Worm (Caenorhabditis elegans) whole organism, young adult: Measurements from ENCODE around the gene K08E5.5.

Experiments
- C17E4.6 ChIP-seq: fragments of 200-800 bp; sonication (Bioruptor generic); IDR thresholded peaks from 2 replicates; pipeline ENCODE4 v1.3.6; 2022; ENCODE audit warnings: missing genetic modification reagents, missing genetic modification characterization, missing compliant biosample characterization
- D2030.7 ChIP-seq: fragments of 200-800 bp; sonication (Bioruptor generic); IDR thresholded peaks from 2 replicates; pipeline ENCODE4 v1.3.6; 2022; ENCODE audit warnings: missing genetic modification reagents, missing genetic modification characterization, missing compliant biosample characterization
- F10E7.11 ChIP-seq: sonication (generic microtip); optimal IDR thresholded peaks from 2 replicates; lab custom pipeline; 2017; ENCODE audit warnings: mild to moderate bottlenecking, missing genetic modification characterization, moderate library complexity, missing compliant biosample characterization
- T07F8.4 ChIP-seq: sonication (generic microtip); optimal IDR thresholded peaks from 2 replicates; lab custom pipeline; 2016; ENCODE audit warnings: mild to moderate bottlenecking, missing genetic modification characterization, moderate library complexity, missing compliant biosample characterization
- Y53F4B.3 ChIP-seq: fragments of 200-800 bp; sonication (Bioruptor generic); IDR thresholded peaks from 2 replicates; pipeline ENCODE4 v1.3.6; 2022; ENCODE audit warnings: missing genetic modification reagents, missing genetic modification characterization, missing compliant biosample characterization
- Y56A3A.18 ChIP-seq: fragments of 200-800 bp; sonication (Bioruptor generic); IDR thresholded peaks from 2 replicates; pipeline ENCODE4 v1.3.6; 2022; ENCODE audit warnings: missing genetic modification reagents, missing genetic modification characterization, missing compliant biosample characterization
- athp-1 ChIP-seq: sonication (generic microtip); optimal IDR thresholded peaks from 2 replicates; lab custom pipeline; 2017; ENCODE audit warnings: mild to moderate bottlenecking, missing genetic modification characterization, missing compliant biosample characterization
- attf-3 ChIP-seq: fragments of 200-800 bp; sonication (Bioruptor generic); conservative IDR thresholded peaks from 2 replicates; pipeline ENCODE4 v1.3.6; 2022; ENCODE audit warnings: missing genetic modification reagents, missing genetic modification characterization, missing compliant biosample characterization
- attf-6 ChIP-seq: fragments of 200-800 bp; sonication (Bioruptor generic); IDR thresholded peaks from 2 replicates; pipeline ENCODE4 v1.3.6; 2022; ENCODE audit warnings: missing genetic modification reagents, missing genetic modification characterization, missing compliant biosample characterization
- bed-1 ChIP-seq: fragments of 200-800 bp; sonication (Bioruptor generic); IDR thresholded peaks from 2 replicates; pipeline ENCODE4 v1.3.6; 2022; ENCODE audit warnings: missing genetic modification reagents, missing genetic modification characterization, missing compliant biosample characterization
- bed-2 ChIP-seq: fragments of 200-800 bp; sonication (Bioruptor generic); IDR thresholded peaks from 2 replicates; pipeline ENCODE4 v1.3.6; 2022; ENCODE audit warnings: missing genetic modification reagents, missing genetic modification characterization, missing compliant biosample characterization
- ceh-100 ChIP-seq: fragments of 200-800 bp; sonication (Bioruptor generic); IDR thresholded peaks from 2 replicates; pipeline ENCODE4 v1.3.6; 2022; ENCODE audit warnings: missing genetic modification reagents, missing genetic modification characterization, missing compliant biosample characterization
- ceh-58 ChIP-seq: fragments of 200-800 bp; sonication (Bioruptor generic); IDR thresholded peaks from 2 replicates; pipeline ENCODE4 v1.3.6; 2022; ENCODE audit warnings: missing genetic modification characterization, missing compliant biosample characterization
- ceh-79 ChIP-seq: sonication (generic microtip); optimal IDR thresholded peaks from 2 replicates; lab custom pipeline; 2017; ENCODE audit warnings: mild to moderate bottlenecking, missing genetic modification characterization, missing compliant biosample characterization
- chd-7 ChIP-seq: sonication (generic microtip); optimal IDR thresholded peaks from 2 replicates; lab custom pipeline; 2016; ENCODE audit warnings: mild to moderate bottlenecking, missing genetic modification characterization, moderate library complexity, missing compliant biosample characterization
- dox-1 ChIP-seq: fragments of 200-800 bp; sonication (Bioruptor generic); IDR thresholded peaks from 2 replicates; pipeline ENCODE4 v1.3.6; 2022; ENCODE audit warnings: missing genetic modification reagents, missing genetic modification characterization, missing compliant biosample characterization
- dpff-1 ChIP-seq: sonication (generic microtip); optimal IDR thresholded peaks from 2 replicates; lab custom pipeline; 2017; ENCODE audit warnings: mild to moderate bottlenecking, missing genetic modification characterization, missing compliant biosample characterization
- efl-1 ChIP-seq: fragments of 150-350 bp; optimal IDR thresholded peaks from 2 replicates; lab custom pipeline; 2014; ENCODE audit warnings: missing biosample characterization, missing genetic modification reagents, missing genetic modification characterization
- egl-44 ChIP-seq: fragments of 200-800 bp; sonication (Bioruptor generic); IDR thresholded peaks from 2 replicates; pipeline ENCODE4 v1.3.6; 2022; ENCODE audit warnings: missing genetic modification reagents, missing genetic modification characterization, missing compliant biosample characterization
- ekl-4 ChIP-seq: fragments of 200-800 bp; sonication (Bioruptor generic); IDR thresholded peaks from 2 replicates; pipeline ENCODE4 v1.3.6; 2022; ENCODE audit warnings: missing genetic modification reagents, missing genetic modification characterization, missing compliant biosample characterization
- fkh-3 ChIP-seq: sonication (generic microtip); optimal IDR thresholded peaks from 2 replicates; lab custom pipeline; 2016; ENCODE audit warnings: mild to moderate bottlenecking, missing genetic modification characterization, missing compliant biosample characterization
- hlh-12 ChIP-seq: sonication (generic microtip); optimal IDR thresholded peaks from 2 replicates; lab custom pipeline; 2016; ENCODE audit warnings: missing genetic modification characterization, missing compliant biosample characterization
- lin-26 ChIP-seq: fragments of 200-800 bp; sonication (Bioruptor generic); IDR thresholded peaks from 2 replicates; pipeline ENCODE4 v1.3.6; 2022; ENCODE audit warnings: missing genetic modification reagents, missing genetic modification characterization, missing compliant biosample characterization
- lin-35 ChIP-seq, 3 experiments: fragments of 150-350 bp in 2 of 3; sonication (generic microtip) in 1 of 3; optimal IDR thresholded peaks; 2 replicates each; lab custom pipeline; 2014 to 2018; ENCODE audit warnings: missing biosample characterization in 3 of 3, missing genetic modification characterization in 3 of 3, missing genetic modification reagents in 3 of 3
- lin-54 ChIP-seq: fragments of 200-800 bp; sonication (Bioruptor generic); optimal IDR thresholded peaks from 2 replicates; lab custom pipeline; 2018; ENCODE audit warnings: mild to moderate bottlenecking, missing genetic modification characterization, missing compliant biosample characterization
- lir-1 ChIP-seq: fragments of 200-800 bp; sonication (Bioruptor generic); conservative IDR thresholded peaks from 2 replicates; pipeline ENCODE4 v1.3.6; 2022; ENCODE audit warnings: missing genetic modification reagents, missing genetic modification characterization, missing compliant biosample characterization
- lsl-1 ChIP-seq: fragments of 200-800 bp; sonication (Bioruptor generic); optimal IDR thresholded peaks from 2 replicates; lab custom pipeline; 2018; ENCODE audit warnings: mild to moderate bottlenecking, missing genetic modification characterization, moderate library complexity, missing compliant biosample characterization
- madf-8 ChIP-seq: fragments of 200-800 bp; sonication (Bioruptor generic); conservative IDR thresholded peaks from 2 replicates; pipeline ENCODE4 v1.3.6; 2022; ENCODE audit warnings: missing genetic modification reagents, missing genetic modification characterization, missing compliant biosample characterization
- mcd-1 ChIP-seq: fragments of 200-800 bp; sonication (Bioruptor generic); IDR thresholded peaks from 2 replicates; pipeline ENCODE4 v1.3.6; 2022; ENCODE audit warnings: missing genetic modification reagents, missing genetic modification characterization, missing compliant biosample characterization
- nfyb-1 ChIP-seq: fragments of 200-800 bp; sonication (Bioruptor generic); IDR thresholded peaks from 2 replicates; pipeline ENCODE4 v1.3.6; 2022; ENCODE audit warnings: missing genetic modification reagents, missing genetic modification characterization, missing compliant biosample characterization
- nhr-179 ChIP-seq: sonication (generic microtip); optimal IDR thresholded peaks from 2 replicates; lab custom pipeline; 2016; ENCODE audit warnings: mild to moderate bottlenecking, missing genetic modification characterization, missing compliant biosample characterization
- nhr-27 ChIP-seq: fragments of 200-800 bp; sonication (Bioruptor generic); optimal IDR thresholded peaks from 2 replicates; lab custom pipeline; 2018; ENCODE audit warnings: mild to moderate bottlenecking, missing genetic modification characterization, moderate library complexity, missing compliant biosample characterization
- rcor-1 ChIP-seq: fragments of 200-800 bp; sonication (Bioruptor generic); IDR thresholded peaks from 2 replicates; pipeline ENCODE4 v1.3.6; 2022; ENCODE audit warnings: missing genetic modification reagents, missing genetic modification characterization, missing compliant biosample characterization
- rec-8 ChIP-seq, 2 experiments: sonication (generic microtip); optimal IDR thresholded peaks; 2 replicates each; lab custom pipeline; 2016; ENCODE audit warnings: mild to moderate bottlenecking in 2 of 2, missing genetic modification characterization in 2 of 2, missing genetic modification reagents in 2 of 2, missing genotype in 2 of 2, missing biosample characterization in 1 of 2, missing compliant biosample characterization in 1 of 2, moderate library complexity in 1 of 2
- rpc-1 ChIP-seq, 2 experiments: fragments of 150-350 bp in 1 of 2; sonication (generic microtip) in 1 of 2; optimal IDR thresholded peaks; 2 replicates each; lab custom pipeline; 2014 to 2018; ENCODE audit warnings: missing biosample characterization in 1 of 2, missing genetic modification characterization in 1 of 2, missing genetic modification reagents in 1 of 2, missing genotype in 1 of 2
- sea-2 ChIP-seq: fragments of 200-800 bp; sonication (Bioruptor generic); IDR thresholded peaks from 2 replicates; pipeline ENCODE4 v1.3.6; 2022; ENCODE audit warnings: missing genetic modification characterization, missing compliant biosample characterization
- snpc-1.3 ChIP-seq: sonication (generic microtip); optimal IDR thresholded peaks from 2 replicates; lab custom pipeline; 2017; ENCODE audit warnings: missing genetic modification characterization, mild to moderate bottlenecking, missing compliant biosample characterization, antibody characterized with exemption, moderate library complexity, missing genotype, missing genetic modification reagents; ENCODE audit not compliant: insufficient read depth
- snpc-4 ChIP-seq, 5 experiments: fragments of 150-350 bp in 1 of 5; sonication (generic microtip) in 4 of 5; optimal IDR thresholded peaks; 2 replicates each; lab custom pipeline; 2014 to 2018; ENCODE audit warnings: missing genetic modification characterization in 5 of 5, missing biosample characterization in 3 of 5, antibody characterized with exemption in 2 of 5, mild to moderate bottlenecking in 2 of 5, missing compliant biosample characterization in 2 of 5, missing genotype in 2 of 5, moderate library complexity in 2 of 5, missing genetic modification reagents in 1 of 5
- somi-1 ChIP-seq: fragments of 200-800 bp; sonication (Bioruptor generic); optimal IDR thresholded peaks from 2 replicates; lab custom pipeline; 2018; ENCODE audit warnings: mild to moderate bottlenecking, missing genetic modification characterization, missing compliant biosample characterization
- tbp1 ChIP-seq: fragments of 200-800 bp; sonication (Bioruptor generic); optimal IDR thresholded peaks from 2 replicates; lab custom pipeline; 2018; ENCODE audit warnings: mild to moderate bottlenecking, missing genetic modification characterization, missing compliant biosample characterization
- tlf-1 ChIP-seq: fragments of 200-800 bp; sonication (Bioruptor generic); optimal IDR thresholded peaks from 2 replicates; lab custom pipeline; 2018; ENCODE audit warnings: mild to moderate bottlenecking, missing genetic modification characterization, missing compliant biosample characterization
- ztf-18 ChIP-seq: sonication (generic microtip); optimal IDR thresholded peaks from 2 replicates; lab custom pipeline; 2016; ENCODE audit warnings: missing genotype, mild to moderate bottlenecking, missing genetic modification characterization, missing compliant biosample characterization
- ztf-22 ChIP-seq: fragments of 200-800 bp; sonication (Bioruptor generic); optimal IDR thresholded peaks from 2 replicates; lab custom pipeline; 2018; ENCODE audit warnings: mild to moderate bottlenecking, missing genetic modification characterization, moderate library complexity, missing compliant biosample characterization
- ztf-26 ChIP-seq: sonication (generic microtip); optimal IDR thresholded peaks from 2 replicates; lab custom pipeline; 2017; ENCODE audit warnings: missing genetic modification characterization, missing compliant biosample characterization
- ztf-28 ChIP-seq: fragments of 200-800 bp; sonication (Bioruptor generic); IDR thresholded peaks from 2 replicates; pipeline ENCODE4 v1.3.6; 2022; ENCODE audit warnings: missing genetic modification reagents, missing genetic modification characterization, missing compliant biosample characterization
- ztf-3 ChIP-seq: fragments of 200-800 bp; sonication (Bioruptor generic); optimal IDR thresholded peaks from 2 replicates; lab custom pipeline; 2018; ENCODE audit warnings: mild to moderate bottlenecking, missing genetic modification characterization, missing compliant biosample characterization

Gene K08E5.5

DNA sequence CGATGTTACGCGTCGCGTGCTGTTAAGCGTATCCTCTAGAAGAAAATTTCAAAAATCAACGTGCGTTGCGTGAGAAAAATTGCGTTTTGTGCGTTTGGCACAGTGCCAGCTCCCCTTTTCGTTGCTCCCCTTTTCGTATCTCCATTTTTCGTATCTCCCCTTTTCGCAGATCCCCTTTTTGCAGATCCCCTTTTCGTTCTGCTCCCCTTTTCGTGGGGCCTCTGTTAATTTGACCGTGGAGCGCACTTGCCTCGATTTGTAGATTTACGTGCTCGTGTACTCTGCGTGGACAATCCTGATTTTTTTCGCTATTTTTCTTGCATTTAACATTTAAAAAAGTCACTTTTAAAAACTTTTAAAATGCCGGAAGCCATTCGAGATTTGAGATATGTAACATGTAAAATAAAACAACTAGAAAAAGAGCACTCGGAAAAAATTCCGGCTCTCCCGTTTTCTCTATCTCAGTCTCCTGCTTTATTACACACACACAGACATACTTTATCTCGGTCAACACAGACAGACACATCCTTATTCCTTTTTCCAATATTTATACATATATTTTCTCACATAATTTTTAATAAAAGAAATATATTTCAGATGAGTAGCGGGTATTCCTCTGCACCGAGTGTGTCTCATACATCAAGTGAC lies 36.6 kb downstream of the K08E5.5 start, which contains the start of gene ttll-4 (continued):
- peak; percentile 36; the same call in 1 of the 2 replicates for TF ChIP-seq lir-1 (GFP tag; lab: Robert Waterston, UW)
- peak; percentile 44 for TF ChIP-seq lsl-1 (GFP tag; lab: Kevin White, UChicago)
- peak; percentile 48; the same call in 1 of the 2 replicates for TF ChIP-seq attf-3 (GFP tag; lab: Robert Waterston, UW)
- no peak for TF ChIP-seq C17E4.6 (GFP tag; lab: Robert Waterston, UW)
- TF ChIP-seq rec-8 (tag; optimal IDR thresholded peaks at IDR 0.05; lab: Kevin White, UChicago): peak in 1 of 2 experiments; percentile 11
- TF ChIP-seq tbp1 (GFP tag; lab: Kevin White, UChicago): no peak
- no peak for TF ChIP-seq efl-1 (GFP tag; lab: Kevin White, UChicago)
- TF ChIP-seq bed-1: no peak
- TF ChIP-seq hlh-12 (tag; lab: Kevin White, UChicago): no peak
- no peak for TF ChIP-seq snpc-1.3
- no peak for TF ChIP-seq T07F8.4
- TF ChIP-seq nfyb-1 (GFP tag; lab: Robert Waterston, UW): no peak
- no peak for TF ChIP-seq ekl-4
- no peak for TF ChIP-seq ztf-22 (GFP tag; lab: Kevin White, UChicago)
- TF ChIP-seq ztf-26 (tag; lab: Kevin White, UChicago): no peak
- TF ChIP-seq egl-44 (GFP tag; lab: Robert Waterston, UW): 0 out of 2 replicates have a peak, but pooled peaks have one; percentile 16
- TF ChIP-seq dpff-1 (tag; lab: Kevin White, UChicago): no peak
- 0 out of 2 replicates have a peak, but pooled peaks have one; percentile 11 for TF ChIP-seq attf-6 (GFP tag; lab: Robert Waterston, UW)
- no peak for TF ChIP-seq rpc-1 (optimal IDR thresholded peaks at IDR 0.05; lab: Kevin White, UChicago)
- TF ChIP-seq rpc-1 (tag; optimal IDR thresholded peaks at IDR 0.05; lab: Kevin White, UChicago): no peak
- TF ChIP-seq nhr-27 (tag; lab: Kevin White, UChicago): no peak
- TF ChIP-seq D2030.7: peak; percentile 61; the same call in 1 of the 2 replicates
- TF ChIP-seq bed-2: 0 out of 2 replicates have a peak, but pooled peaks have one; percentile 70
- no peak for TF ChIP-seq somi-1 (GFP tag; lab: Kevin White, UChicago)
- no peak for TF ChIP-seq ceh-58 (GFP tag; lab: Robert Waterston, UW)
- no peak for TF ChIP-seq F10E7.11 (tag; lab: Kevin White, UChicago)
- no peak for TF ChIP-seq ztf-3
- peak; percentile 90 for TF ChIP-seq mcd-1 (GFP tag; lab: Robert Waterston, UW)
- TF ChIP-seq nhr-179: no peak
- TF ChIP-seq athp-1: no peak
- 0 out of 2 replicates have a peak, but pooled peaks have one; percentile 64 for TF ChIP-seq ztf-28 (GFP tag; lab: Robert Waterston, UW)
- no peak for TF ChIP-seq sea-2 (GFP tag; lab: Robert Waterston, UW)
- peak; percentile 96 for TF ChIP-seq ceh-100
- no peak for TF ChIP-seq ceh-79 (tag; lab: Kevin White, UChicago)
- no peak for TF ChIP-seq lin-26 (GFP tag; lab: Robert Waterston, UW)
- peak; percentile 44 for TF ChIP-seq ztf-18 (tag; lab: Kevin White, UChicago)
- TF ChIP-seq lin-54 (GFP tag; lab: Kevin White, UChicago): peak; percentile 15
- TF ChIP-seq tlf-1 (GFP tag; lab: Kevin White, UChicago): no peak
- TF ChIP-seq Y53F4B.3 (GFP tag; lab: Robert Waterston, UW): no peak
- peak; percentile 6 for TF ChIP-seq chd-7 (tag; lab: Kevin White, UChicago)
- peak in 1 of 3 experiments; percentile 31 for TF ChIP-seq lin-35 (GFP tag; optimal IDR thresholded peaks at IDR 0.05; lab: Kevin White, UChicago)
- TF ChIP-seq rcor-1 (GFP tag; lab: Robert Waterston, UW): peak; percentile 63; the same call in 1 of the 2 replicates
- TF ChIP-seq Y56A3A.18 (GFP tag; lab: Robert Waterston, UW): no peak
- TF ChIP-seq madf-8 (GFP tag; lab: Robert Waterston, UW): no peak
- TF ChIP-seq snpc-4 (GFP tag; optimal IDR thresholded peaks at IDR 0.05; lab: Kevin White, UChicago): peak; percentile 19
- no peak for TF ChIP-seq snpc-4 (tag; optimal IDR thresholded peaks at IDR 0.05; lab: Kevin White, UChicago)
- TF ChIP-seq fkh-3 (tag; lab: Kevin White, UChicago): no peak
- TF ChIP-seq dox-1 (GFP tag; lab: Robert Waterston, UW): peak; percentile 81
